Worm (Caenorhabditis elegans) whole organism, early embryonic: ENCODE data around the gene pqn-27.

ENCODE experiments used
- F13C5.2 ChIP-seq: sonication (generic microtip); optimal IDR thresholded peaks from 2 replicates; lab custom pipeline; 2017; ENCODE audit warnings: mild to moderate bottlenecking, missing genetic modification characterization, inconsistent platforms, missing compliant biosample characterization
- aly-1 ChIP-seq: sonication (generic microtip); optimal IDR thresholded peaks from 2 replicates; lab custom pipeline; 2016; ENCODE audit warnings: missing genetic modification characterization, missing compliant biosample characterization
- ama-1 ChIP-seq: fragments of 150-350 bp; optimal IDR thresholded peaks from 2 replicates; lab custom pipeline; 2014
- ceh-36 ChIP-seq: sonication (generic microtip); optimal IDR thresholded peaks from 2 replicates; lab custom pipeline; 2016; ENCODE audit warnings: missing genetic modification characterization, inconsistent platforms, missing compliant biosample characterization
- ets-7 ChIP-seq: sonication (generic microtip); optimal IDR thresholded peaks from 2 replicates; lab custom pipeline; 2016; ENCODE audit warnings: missing genotype, missing genetic modification characterization, missing compliant biosample characterization
- flt-1 ChIP-seq: fragments of 200-800 bp; sonication (Bioruptor generic); IDR thresholded peaks from 2 replicates; pipeline ENCODE4 v1.3.6; 2022; ENCODE audit warnings: missing genetic modification characterization, missing compliant biosample characterization
- hmbx-1 ChIP-seq: sonication (generic microtip); optimal IDR thresholded peaks from 2 replicates; lab custom pipeline; 2016; ENCODE audit warnings: mild to moderate bottlenecking, missing genetic modification characterization, missing compliant biosample characterization
- hmg-4 ChIP-seq: fragments of 200-800 bp; sonication (Bioruptor generic); optimal IDR thresholded peaks from 2 replicates; lab custom pipeline; 2018; ENCODE audit warnings: mild to moderate bottlenecking, missing genetic modification characterization, missing compliant biosample characterization
- hnd-1 ChIP-seq: sonication (generic microtip); optimal IDR thresholded peaks from 2 replicates; lab custom pipeline; 2016; ENCODE audit warnings: missing genetic modification characterization, missing compliant biosample characterization
- pes-1 ChIP-seq: fragments of 200-800 bp; sonication (Bioruptor generic); IDR thresholded peaks from 2 replicates; pipeline ENCODE4 v1.3.6; 2022; ENCODE audit warnings: missing genetic modification reagents, missing genetic modification characterization, missing compliant biosample characterization
- scrt-1 ChIP-seq: fragments of 200-800 bp; sonication (Bioruptor generic); IDR thresholded peaks from 2 replicates; pipeline ENCODE4 v1.3.6; 2022; ENCODE audit warnings: missing genetic modification characterization, missing compliant biosample characterization
- sea-1 ChIP-seq: fragments of 200-800 bp; sonication (Bioruptor generic); conservative IDR thresholded peaks from 2 replicates; pipeline ENCODE4 v1.3.6; 2022; ENCODE audit warnings: missing genetic modification characterization, missing compliant biosample characterization
- tbx-37 ChIP-seq: fragments of 200-800 bp; sonication (Bioruptor generic); conservative IDR thresholded peaks from 2 replicates; pipeline ENCODE4 v1.3.6; 2022; ENCODE audit warnings: missing genetic modification reagents, missing genetic modification characterization, missing compliant biosample characterization
- tra-4 ChIP-seq: sonication (generic microtip); optimal IDR thresholded peaks from 2 replicates; lab custom pipeline; 2017; ENCODE audit warnings: missing genetic modification characterization, missing compliant biosample characterization

DNA sequence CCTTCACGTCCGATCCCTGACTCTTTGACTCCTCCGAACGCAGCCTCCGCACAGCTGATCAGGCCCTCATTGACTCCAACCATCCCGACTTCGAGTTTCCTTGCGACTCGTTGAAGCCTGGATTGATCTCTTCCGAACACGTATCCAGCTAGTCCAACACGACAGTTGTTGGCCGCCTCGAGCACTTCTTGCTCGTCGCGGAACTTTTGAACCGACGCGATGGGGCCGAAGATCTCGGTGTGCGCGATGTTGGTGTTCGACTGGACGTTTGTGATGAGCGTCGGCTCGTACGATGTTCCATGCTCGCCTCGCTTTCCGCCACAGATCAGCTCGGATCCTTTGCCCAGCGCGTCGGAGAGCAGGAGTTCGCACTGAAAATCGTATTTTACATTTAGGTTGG, 27.1 kb upstream of the pqn-27 start:
- TF ChIP-seq hnd-1 (tag; lab: Kevin White, UChicago) (no peak), pes-1 (GFP tag; lab: Robert Waterston, UW) (no peak), ets-7 (tag; lab: Kevin White, UChicago) (no peak), scrt-1 (no peak), ama-1 (lab: Kevin White, UChicago) (no peak), tra-4 (tag; lab: Kevin White, UChicago) (no peak), hmbx-1 (tag; lab: Kevin White, UChicago) (no peak), aly-1 (tag; lab: Kevin White, UChicago) (no peak), F13C5.2 (tag; lab: Kevin White, UChicago) (no peak), flt-1 (GFP tag; lab: Robert Waterston, UW) (no peak), tbx-37 (no peak), ceh-36 (no peak), sea-1 (GFP tag; lab: Robert Waterston, UW) (no peak), hmg-4 (GFP tag; lab: Kevin White, UChicago) (no peak)
